Worm (Caenorhabditis elegans): Measurements from ENCODE around the gene tag-164.

DNA sequence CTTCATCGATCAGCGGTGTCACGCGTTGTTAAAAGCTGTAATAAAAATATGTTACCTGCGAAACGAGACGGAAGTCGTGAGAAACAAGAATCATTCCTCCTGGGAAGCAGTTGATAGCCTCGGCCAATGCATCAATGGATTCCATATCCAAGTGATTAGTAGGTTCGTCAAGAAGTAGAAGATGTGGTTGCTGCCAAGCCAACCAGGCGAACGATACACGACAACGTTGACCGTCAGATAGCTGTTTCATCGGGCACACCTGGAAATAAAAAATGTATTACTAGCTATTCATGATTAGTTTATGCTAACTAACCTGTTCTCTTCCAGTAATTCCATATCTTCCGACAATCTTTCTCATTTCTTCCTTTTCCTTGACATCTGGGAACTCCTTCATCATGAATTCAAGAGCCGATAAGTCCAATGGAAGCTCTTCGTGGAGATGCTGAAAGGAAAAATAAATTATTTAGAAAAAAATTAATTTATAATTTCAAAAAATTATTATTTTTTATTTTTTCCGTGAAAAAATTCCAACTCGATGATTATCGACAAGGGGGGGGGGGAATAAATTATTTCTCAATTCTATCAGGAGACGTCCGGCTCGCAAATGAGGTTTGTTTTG, at the start of gene tag-164:
- TF ChIP-seq ceh-32 (tag; optimal IDR thresholded peaks at IDR 0.05; ENCODE audit: poor library complexity): no peak
- no peak for TF ChIP-seq mdt-29 (GFP tag; IDR thresholded peaks at IDR 0.05)
- TF ChIP-seq ces-1 (GFP tag; optimal IDR thresholded peaks at IDR 0.05): no peak
- TF ChIP-seq pqm-1 (tag; optimal IDR thresholded peaks at IDR 0.05): no peak
- no peak for TF ChIP-seq lsy-2 (tag; optimal IDR thresholded peaks at IDR 0.05)
- no peak for TF ChIP-seq daf-12 (tag; optimal IDR thresholded peaks at IDR 0.05)
- TF ChIP-seq dmd-8 (GFP tag; IDR thresholded peaks at IDR 0.05): no peak
